Fruit fly (Drosophila melanogaster) whole organism, wandering third instar larva: Measurements from ENCODE around the gene Vha13.

ENCODE experiments used
- Abd-B ChIP-seq: fragments of >200 bp; optimal IDR thresholded peaks from 2 replicates; lab custom pipeline; 2017; ENCODE audit warnings: missing biosample characterization, missing genetic modification characterization
- CG32264 ChIP-seq: fragments of 200-800 bp; sonication (Bioruptor generic); optimal IDR thresholded peaks from 2 replicates; lab custom pipeline; 2016; ENCODE audit warnings: missing biosample characterization, missing genetic modification characterization
- CG9705 ChIP-seq: fragments of 200-800 bp; sonication (Bioruptor generic); optimal IDR thresholded peaks from 2 replicates; lab custom pipeline; 2018; ENCODE audit warnings: missing biosample characterization, mild to moderate bottlenecking, missing genetic modification characterization
- CrebA ChIP-seq: fragments of 200-800 bp; sonication (Bioruptor generic); optimal IDR thresholded peaks from 2 replicates; lab custom pipeline; 2016; ENCODE audit warnings: missing biosample characterization, mild to moderate bottlenecking, missing genetic modification characterization, borderline replicate concordance
- Dfd ChIP-seq: fragments of >200 bp; optimal IDR thresholded peaks from 2 replicates; lab custom pipeline; 2017; ENCODE audit warnings: missing biosample characterization, missing genetic modification characterization
- Dif ChIP-seq: fragments of 200-275, 200-300 bp; sonication (Bioruptor generic); optimal IDR thresholded peaks from 2 replicates; lab custom pipeline; 2018; ENCODE audit warnings: missing biosample characterization, missing genetic modification characterization; ENCODE audit not compliant: partially characterized antibody
- GATAd ChIP-seq: sonication (Bioruptor generic); optimal IDR thresholded peaks from 2 replicates; lab custom pipeline; 2016; ENCODE audit warnings: missing biosample characterization, missing genetic modification characterization
- HLH106 ChIP-seq: fragments of 200-800 bp; optimal IDR thresholded peaks from 3 replicates; lab custom pipeline; 2019; ENCODE audit warnings: missing biosample characterization, mild to moderate bottlenecking, missing genetic modification characterization, moderate library complexity
- Hnf4 ChIP-seq: fragments of 200-800 bp; sonication (Bioruptor generic); optimal IDR thresholded peaks from 2 replicates; lab custom pipeline; 2016; ENCODE audit warnings: missing biosample characterization, mild to moderate bottlenecking, missing genetic modification characterization
- Hr78 ChIP-seq: fragments of >200 bp; optimal IDR thresholded peaks from 2 replicates; lab custom pipeline; 2017; ENCODE audit warnings: missing biosample characterization, missing genetic modification characterization
- Hr83 ChIP-seq: fragments of 200-300 bp; sonication (Bioruptor generic); optimal IDR thresholded peaks from 2 replicates; lab custom pipeline; 2016; ENCODE audit warnings: missing biosample characterization, mild to moderate bottlenecking, missing genetic modification characterization, moderate library complexity; ENCODE audit not compliant: poor library complexity, severe bottlenecking
- Jra ChIP-seq: sonication (Bioruptor generic); optimal IDR thresholded peaks from 2 replicates; lab custom pipeline; 2016; ENCODE audit warnings: missing biosample characterization, missing genetic modification characterization
- Mio ChIP-seq: sonication (Bioruptor generic); optimal IDR thresholded peaks from 2 replicates; lab custom pipeline; 2016; ENCODE audit warnings: missing biosample characterization, missing genetic modification characterization
- Myc ChIP-seq: fragments of >200 bp; optimal IDR thresholded peaks from 2 replicates; lab custom pipeline; 2017
- N ChIP-seq: fragments of >200 bp; optimal IDR thresholded peaks from 2 replicates; lab custom pipeline; 2018; ENCODE audit warnings: missing biosample characterization, missing external identifiers, missing genetic modification characterization
- OdsH ChIP-seq: fragments of 200-800 bp; sonication (Bioruptor generic); optimal IDR thresholded peaks from 2 replicates; lab custom pipeline; 2016; ENCODE audit warnings: missing biosample characterization, mild to moderate bottlenecking, missing genetic modification characterization
- Rel ChIP-seq, 2 experiments: fragments of 200-800 bp; sonication (Bioruptor generic) in 1 of 2; optimal IDR thresholded peaks; 2 replicates in 1 of 2; 3 replicates in 1 of 2; lab custom pipeline; 2016 to 2019; ENCODE audit warnings: mild to moderate bottlenecking in 2 of 2, missing biosample characterization in 2 of 2, missing genetic modification characterization in 2 of 2, moderate library complexity in 1 of 2
- Sp1 ChIP-seq: fragments of 200-800 bp; sonication (Bioruptor generic); optimal IDR thresholded peaks from 3 replicates; lab custom pipeline; 2019; ENCODE audit warnings: missing biosample characterization, mild to moderate bottlenecking, missing genetic modification characterization, moderate library complexity
- Vsx2 ChIP-seq: fragments of 200-300, 225-300 bp; sonication (Bioruptor generic); optimal IDR thresholded peaks from 2 replicates; lab custom pipeline; 2018; ENCODE audit warnings: missing biosample characterization, missing genetic modification characterization; ENCODE audit not compliant: partially characterized antibody
- br ChIP-seq: fragments of 200-800 bp; sonication (Bioruptor generic); optimal IDR thresholded peaks from 2 replicates; lab custom pipeline; 2016; ENCODE audit warnings: missing biosample characterization, missing genetic modification characterization
- brk ChIP-seq: fragments of 200-800 bp; sonication (Bioruptor generic); optimal IDR thresholded peaks from 2 replicates; lab custom pipeline; 2016; ENCODE audit warnings: missing biosample characterization, mild to moderate bottlenecking, missing genetic modification characterization
- dl ChIP-seq, 2 experiments: fragments of 175-275, 200-275 bp in 1 of 2; fragments of 200-275 bp in 1 of 2; sonication (Bioruptor generic); optimal IDR thresholded peaks; lab custom pipeline; 2018; ENCODE audit warnings: mild to moderate bottlenecking in 2 of 2, missing biosample characterization in 2 of 2, missing genetic modification characterization in 2 of 2, moderate library complexity in 2 of 2; ENCODE audit not compliant: partially characterized antibody in 2 of 2, insufficient read depth in 1 of 2
- dmrt93B ChIP-seq: fragments of 200-800 bp; sonication (Bioruptor generic); optimal IDR thresholded peaks from 2 replicates; lab custom pipeline; 2018; ENCODE audit warnings: missing biosample characterization, mild to moderate bottlenecking, missing genetic modification characterization
- dsf ChIP-seq: sonication (Bioruptor generic); optimal IDR thresholded peaks from 2 replicates; lab custom pipeline; 2016; ENCODE audit warnings: missing biosample characterization, missing genetic modification characterization, borderline replicate concordance
- ey ChIP-seq: fragments of 200-800 bp; sonication (Bioruptor generic); optimal IDR thresholded peaks from 2 replicates; lab custom pipeline; 2016; ENCODE audit warnings: missing biosample characterization, missing genetic modification characterization
- foxo ChIP-seq, 2 experiments: fragments of 200-800 bp; sonication (Bioruptor generic); optimal IDR thresholded peaks; 2 replicates in 1 of 2; 3 replicates in 1 of 2; lab custom pipeline; 2016 to 2017; ENCODE audit warnings: missing biosample characterization in 2 of 2, missing genetic modification characterization in 2 of 2
- fru ChIP-seq: fragments of 200-800 bp; sonication (Bioruptor generic); optimal IDR thresholded peaks from 3 replicates; lab custom pipeline; 2016; ENCODE audit warnings: missing biosample characterization, mild to moderate bottlenecking, missing genetic modification characterization
- h ChIP-seq: fragments of 200-800 bp; sonication (Bioruptor generic); optimal IDR thresholded peaks from 3 replicates; lab custom pipeline; 2016; ENCODE audit warnings: missing biosample characterization, mild to moderate bottlenecking, missing genetic modification characterization
- jim ChIP-seq: fragments of 175-275, 200-325 bp; sonication (Bioruptor generic); optimal IDR thresholded peaks from 2 replicates; lab custom pipeline; 2016; ENCODE audit warnings: missing biosample characterization, mild to moderate bottlenecking, missing genetic modification characterization
- lola ChIP-seq: fragments of >200 bp; optimal IDR thresholded peaks from 2 replicates; lab custom pipeline; 2017; ENCODE audit warnings: missing biosample characterization, missing genetic modification characterization
- pan ChIP-seq: fragments of >200 bp; optimal IDR thresholded peaks from 2 replicates; lab custom pipeline; 2017
- psq ChIP-seq: fragments of 200-800 bp; sonication (Bioruptor generic); optimal IDR thresholded peaks from 3 replicates; lab custom pipeline; 2017; ENCODE audit warnings: missing biosample characterization, mild to moderate bottlenecking, missing genetic modification characterization, moderate library complexity
- rgr ChIP-seq: fragments of 200-800 bp; sonication (Bioruptor generic); optimal IDR thresholded peaks from 3 replicates; lab custom pipeline; 2016; ENCODE audit warnings: missing biosample characterization, mild to moderate bottlenecking, missing genetic modification characterization
- sage ChIP-seq: fragments of 200-800 bp; sonication (Bioruptor generic); optimal IDR thresholded peaks from 2 replicates; lab custom pipeline; 2016; ENCODE audit warnings: missing biosample characterization, mild to moderate bottlenecking, missing genetic modification characterization
- sv ChIP-seq: fragments of 200-800 bp; sonication (Bioruptor generic); optimal IDR thresholded peaks from 3 replicates; lab custom pipeline; 2016; ENCODE audit warnings: missing biosample characterization, missing genetic modification characterization
- tai ChIP-seq: sonication (Bioruptor generic); optimal IDR thresholded peaks from 2 replicates; lab custom pipeline; 2016; ENCODE audit warnings: missing biosample characterization, missing genetic modification characterization
- usp ChIP-seq: fragments of >200 bp; optimal IDR thresholded peaks from 2 replicates; lab custom pipeline; 2017; ENCODE audit warnings: missing biosample characterization, missing genetic modification characterization
- woc ChIP-seq: sonication (Bioruptor generic); optimal IDR thresholded peaks from 2 replicates; lab custom pipeline; 2016; ENCODE audit warnings: missing biosample characterization, mild to moderate bottlenecking, missing genetic modification characterization

Vha13 gene

dm6 chr3R:19625300-19626230, 18.6 kb downstream of the Vha13 start:
- no peak for TF ChIP-seq HLH106
- no peak for TF ChIP-seq tai (GFP tag; lab: Kevin White, UChicago)
- no peak for TF ChIP-seq foxo (GFP tag; optimal IDR thresholded peaks at IDR 0.05; lab: Kevin White, UChicago)
- TF ChIP-seq OdsH (GFP tag; lab: Kevin White, UChicago): no peak
- TF ChIP-seq brk (GFP tag; lab: Kevin White, UChicago): no peak
- TF ChIP-seq jim (GFP tag; lab: Kevin White, UChicago): no peak
- no peak for TF ChIP-seq GATAd
- no peak for TF ChIP-seq Jra (GFP tag; lab: Kevin White, UChicago)

- TF ChIP-seq Abd-B (no peak), Dif (GFP tag; lab: Kevin White, UChicago) (peak; percentile 19)
- TF ChIP-seq, all 38 proteins: peak for 1
Observed at dm6 chr3R:19624482-19624881, 19.7 kb downstream of the Vha13 start.

dm6 chr3R:19623606-19624005, 20.6 kb downstream of the Vha13 start:
- TF ChIP-seq CG32264 (GFP tag; lab: Kevin White, UChicago): peak; percentile 4
- TF ChIP-seq sv (GFP tag; lab: Kevin White, UChicago): no peak
- peak; percentile 41 for TF ChIP-seq rgr (GFP tag; lab: Kevin White, UChicago)
- no peak for TF ChIP-seq Dif (GFP tag; lab: Kevin White, UChicago)
- TF ChIP-seq Dfd (GFP tag; lab: Kevin White, UChicago): no peak
- no peak for TF ChIP-seq woc (GFP tag; lab: Kevin White, UChicago)
- no peak for TF ChIP-seq Myc (lab: Kevin White, UChicago)
- TF ChIP-seq Hr78 (GFP tag; lab: Kevin White, UChicago): no peak
- TF ChIP-seq Mio (GFP tag; lab: Kevin White, UChicago): no peak
- no peak for TF ChIP-seq N
- TF ChIP-seq Sp1: peak; percentile 36
- no peak for TF ChIP-seq GATAd
- TF ChIP-seq jim (GFP tag; lab: Kevin White, UChicago): no peak
- TF ChIP-seq dmrt93B: no peak
- TF ChIP-seq tai (GFP tag; lab: Kevin White, UChicago): no peak
- peak in 1 of 2 experiments; percentile 60 for TF ChIP-seq foxo (GFP tag; optimal IDR thresholded peaks at IDR 0.05; lab: Kevin White, UChicago)
- TF ChIP-seq Abd-B: no peak
- no peak for TF ChIP-seq usp (GFP tag; lab: Kevin White, UChicago)
- peak; percentile 14 for TF ChIP-seq psq (GFP tag; lab: Kevin White, UChicago)
- TF ChIP-seq br (GFP tag; lab: Kevin White, UChicago): peak; percentile 35
- TF ChIP-seq lola (GFP tag; lab: Kevin White, UChicago): no peak
- TF ChIP-seq h (GFP tag; lab: Kevin White, UChicago): peak; percentile 37
- TF ChIP-seq CrebA (GFP tag; lab: Kevin White, UChicago): no peak
- TF ChIP-seq Vsx2: no peak
- TF ChIP-seq Hr83 (GFP tag; lab: Kevin White, UChicago): no peak
- peak; percentile 50 for TF ChIP-seq HLH106
- TF ChIP-seq sage (GFP tag; lab: Kevin White, UChicago): peak; percentile 40
- TF ChIP-seq ey (GFP tag; lab: Kevin White, UChicago): peak; percentile 34
- no peak for TF ChIP-seq Jra (GFP tag; lab: Kevin White, UChicago)
- TF ChIP-seq Rel (GFP tag; optimal IDR thresholded peaks at IDR 0.05; lab: Kevin White, UChicago): no peak
- TF ChIP-seq Rel (tag; optimal IDR thresholded peaks at IDR 0.05; lab: Kevin White, UChicago): no peak
- no peak for TF ChIP-seq dl (GFP tag; optimal IDR thresholded peaks at IDR 0.05; lab: Kevin White, UChicago; ENCODE audit: insufficient read depth in 1 of 2, partially characterized antibody in 2 of 2)
- TF ChIP-seq OdsH (GFP tag; lab: Kevin White, UChicago): peak; percentile 26
- TF ChIP-seq Hnf4: no peak
- TF ChIP-seq dsf (GFP tag; lab: Kevin White, UChicago): no peak
- no peak for TF ChIP-seq brk (GFP tag; lab: Kevin White, UChicago)
- TF ChIP-seq CG9705 (GFP tag; lab: Kevin White, UChicago): no peak
- peak; percentile 48 for TF ChIP-seq fru (GFP tag; lab: Kevin White, UChicago)
- no peak for TF ChIP-seq pan
